Fruit fly (Drosophila melanogaster): ENCODE data around the gene CG11444.

DNA sequence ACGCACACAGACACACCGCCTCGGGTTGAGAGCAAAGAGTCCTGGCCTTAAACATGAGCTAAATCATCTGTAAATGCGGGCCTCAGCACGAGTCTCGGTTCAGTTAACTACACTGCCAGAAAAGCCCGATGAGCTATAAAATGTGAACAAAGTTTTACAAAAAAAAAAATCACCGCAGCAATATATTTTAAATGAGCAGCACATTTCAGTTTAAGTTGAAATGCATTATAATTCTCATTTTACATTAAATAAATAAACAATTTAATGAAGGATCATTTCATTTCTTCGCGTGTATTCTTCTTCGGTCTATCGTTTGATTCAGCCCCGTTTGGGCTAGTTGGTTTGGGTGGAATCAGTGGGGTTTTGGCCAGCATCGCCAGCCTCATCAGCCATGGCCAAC is 48.9 kb downstream of the CG11444 start:
- TF ChIP-seq Max (GFP tag; optimal IDR thresholded peaks at IDR 0.05) (no peak), wdn (GFP tag; IDR thresholded peaks at IDR 0.05) (no peak), chif (GFP tag; optimal IDR thresholded peaks at IDR 0.05) (peak in 1 of 2 experiments; percentile 50)

Measured in whole organism, embryonic.